Fruit fly (Drosophila melanogaster) S2 (cell line): ENCODE results near the gene CG31975.

Experiments
- CG8478 ChIP-seq: fragments of >200 bp; optimal IDR thresholded peaks from 2 replicates; lab custom pipeline; 2018
- CTCF ChIP-seq, 2 experiments: fragments of >200 bp; optimal IDR thresholded peaks; 2 replicates each; lab custom pipeline; 2018

DNA sequence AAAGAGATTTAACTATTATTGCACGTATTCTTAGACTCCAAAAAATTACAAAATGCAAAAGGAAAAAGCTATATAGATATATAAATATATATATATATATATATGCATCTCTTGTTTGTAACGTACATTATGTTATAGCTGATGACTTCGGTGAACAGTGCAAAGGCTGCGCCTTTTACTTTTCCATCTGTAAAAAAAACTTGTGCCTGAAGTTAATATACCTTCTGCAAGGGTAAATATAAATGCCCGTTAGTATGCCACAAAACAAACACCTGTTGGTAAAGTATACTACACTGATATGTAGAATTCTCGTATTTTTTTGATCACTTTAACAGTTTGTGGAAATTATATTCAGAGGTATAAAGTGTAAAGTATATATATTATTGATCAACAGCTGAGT, 2.7 kb downstream of the CG31975 start:
- no peak for TF ChIP-seq CG8478
- peak in 1 of 2 experiments; percentile 35 for TF ChIP-seq CTCF (optimal IDR thresholded peaks at IDR 0.05; lab: Kevin White, UChicago)
